Worm (Caenorhabditis elegans): ENCODE results near the gene mpz-4.

- no peak for TF ChIP-seq ceh-58 (GFP tag; IDR thresholded peaks at IDR 0.05)
- no peak for TF ChIP-seq F52B5.7 (tag; optimal IDR thresholded peaks at IDR 0.05)
- no peak for TF ChIP-seq F23B12.7 (tag; optimal IDR thresholded peaks at IDR 0.05; ENCODE audit: insufficient read depth)
- no peak for TF ChIP-seq pha-4 (tag; optimal IDR thresholded peaks at IDR 0.05)
- TF ChIP-seq madf-10 (tag; optimal IDR thresholded peaks at IDR 0.05), result no peak
- no peak for TF ChIP-seq rpc-1 (optimal IDR thresholded peaks at IDR 0.05)
- TF ChIP-seq rpc-1 (tag; optimal IDR thresholded peaks at IDR 0.05), result no peak
- no peak for TF ChIP-seq F22D6.2 (tag; optimal IDR thresholded peaks at IDR 0.05)
- no peak for TF ChIP-seq aptf-3 (GFP tag; IDR thresholded peaks at IDR 0.05)
- TF ChIP-seq unc-62 (GFP tag; optimal IDR thresholded peaks at IDR 0.05), result no peak
Measured at ce11 chrIV:4799114-4799513, 28.0 kb downstream of the mpz-4 start, which contains the start of gene eor-1.

All from whole organism, young adult.